Fruit fly (Drosophila melanogaster): ENCODE measurements around the gene croc.

The croc gene

dm6 chr3L:21453623-21454022 is 22.7 kb downstream of the croc start (continued):
- TF ChIP-seq usp (GFP tag; optimal IDR thresholded peaks at IDR 0.05) (no peak), HmgZ (tag; optimal IDR thresholded peaks at IDR 0.05) (no peak), CG11560 (tag; IDR thresholded peaks at IDR 0.05) (no peak), fd102C (GFP tag; optimal IDR thresholded peaks at IDR 0.05) (no peak), CG2889 (GFP tag; IDR thresholded peaks at IDR 0.05) (no peak), CG3407 (GFP tag; optimal IDR thresholded peaks at IDR 0.05) (peak; percentile 66), CG2202 (tag; optimal IDR thresholded peaks at IDR 0.05) (peak; percentile 62), eve (GFP tag; optimal IDR thresholded peaks at IDR 0.05) (no peak), ap (GFP tag; IDR thresholded peaks at IDR 0.05) (no peak), psq (GFP tag; optimal IDR thresholded peaks at IDR 0.05) (no peak), CG13287 (GFP tag; IDR thresholded peaks at IDR 0.05; ENCODE audit: partially characterized antibody) (no peak), CG6175 (GFP tag; IDR thresholded peaks at IDR 0.05) (no peak), Doc2 (GFP tag; IDR thresholded peaks at IDR 0.05) (no peak), CG14014 (GFP tag; IDR thresholded peaks at IDR 0.05) (no peak), CG1529 (GFP tag; optimal IDR thresholded peaks at IDR 0.05) (peak; percentile 28), zen (tag; optimal IDR thresholded peaks at IDR 0.05) (peak; percentile 76), TFAM (GFP tag; optimal IDR thresholded peaks at IDR 0.05) (no peak), BtbVII (GFP tag; optimal IDR thresholded peaks at IDR 0.05) (no peak), CG33557 (GFP tag; optimal IDR thresholded peaks at IDR 0.05) (peak; percentile 67), wdn (GFP tag; IDR thresholded peaks at IDR 0.05) (no peak), CG8089 (GFP tag; optimal IDR thresholded peaks at IDR 0.05) (peak; percentile 45), cad (GFP tag; optimal IDR thresholded peaks at IDR 0.05) (no peak), CG30020 (tag; optimal IDR thresholded peaks at IDR 0.05) (no peak), pita (GFP tag; optimal IDR thresholded peaks at IDR 0.05) (no peak), CG10979 (tag; optimal IDR thresholded peaks at IDR 0.05) (peak; percentile 85), ken (GFP tag; IDR thresholded peaks at IDR 0.05) (no peak), mam (GFP tag; optimal IDR thresholded peaks at IDR 0.05) (no peak), Mes4 (GFP tag; optimal IDR thresholded peaks at IDR 0.05) (peak; percentile 23), CG14050 (GFP tag; IDR thresholded peaks at IDR 0.05) (no peak), luna (GFP tag; optimal IDR thresholded peaks at IDR 0.05) (no peak), CG31441 (GFP tag; IDR thresholded peaks at IDR 0.05) (peak; percentile 71), Xbp1 (GFP tag; optimal IDR thresholded peaks at IDR 0.05) (peak; percentile 44), gce (GFP tag; IDR thresholded peaks at IDR 0.05) (no peak), CG6654 (GFP tag; optimal IDR thresholded peaks at IDR 0.05) (peak; percentile 6), Nf-YB (GFP tag; optimal IDR thresholded peaks at IDR 0.05) (peak; percentile 36), CG17829 (tag; optimal IDR thresholded peaks at IDR 0.05) (peak; percentile 79), sisA (GFP tag; IDR thresholded peaks at IDR 0.05) (peak; percentile 42; the same call in 1 of the 2 replicates), Dref (GFP tag; IDR thresholded peaks at IDR 0.05) (no peak), pzg (GFP tag; optimal IDR thresholded peaks at IDR 0.05) (no peak), toy (GFP tag; IDR thresholded peaks at IDR 0.05) (no peak), CG32772 (GFP tag; IDR thresholded peaks at IDR 0.05) (peak; percentile 23; the same call in 1 of the 2 replicates), corto (GFP tag; optimal IDR thresholded peaks at IDR 0.05) (no peak), Jarid2 (GFP tag; optimal IDR thresholded peaks at IDR 0.05) (no peak), inv (GFP tag; IDR thresholded peaks at IDR 0.05; ENCODE audit: partially characterized antibody) (no peak), pb (GFP tag; optimal IDR thresholded peaks at IDR 0.05) (peak; percentile 21), nerfin-2 (GFP tag; IDR thresholded peaks at IDR 0.05; ENCODE audit: partially characterized antibody) (no peak), Vsx1 (GFP tag; optimal IDR thresholded peaks at IDR 0.05) (no peak)
